Fruit fly (Drosophila melanogaster) Kc167 (cell line): ENCODE data around the gene CG16781.

Source experiments
- Myc ChIP-seq: fragments of >200 bp; optimal IDR thresholded peaks from 2 replicates; lab custom pipeline; 2017; ENCODE audit warnings: missing external identifiers
- Sin3A ChIP-seq: fragments of >200 bp; optimal IDR thresholded peaks from 2 replicates; lab custom pipeline; 2018; ENCODE audit warnings: missing external identifiers
- h ChIP-seq: fragments of >200 bp; optimal IDR thresholded peaks from 3 replicates; lab custom pipeline; 2018; ENCODE audit warnings: missing external identifiers
- insv ChIP-seq: fragments of >200 bp; optimal IDR thresholded peaks from 3 replicates; lab custom pipeline; 2018; ENCODE audit warnings: missing external identifiers
- psq ChIP-seq: fragments of >200 bp; optimal IDR thresholded peaks from 2 replicates; lab custom pipeline; 2017; ENCODE audit warnings: missing external identifiers
- ttk ChIP-seq: sonication (Bioruptor generic); optimal IDR thresholded peaks from 2 replicates; lab custom pipeline; 2017; ENCODE audit warnings: missing external identifiers

- no peak for TF ChIP-seq psq (lab: Kevin White, UChicago)
- TF ChIP-seq Sin3A (lab: Kevin White, UChicago) = no peak
- TF ChIP-seq Myc (lab: Kevin White, UChicago) = no peak
- TF ChIP-seq insv (lab: Kevin White, UChicago) = no peak
- no peak for TF ChIP-seq h (lab: Kevin White, UChicago)
- TF ChIP-seq ttk (lab: Kevin White, UChicago) = no peak
Measured at dm6 chrX:3476009-3476408, 12.2 kb upstream of the CG16781 start.
